Worm (Caenorhabditis elegans) whole organism, young adult: ENCODE measurements around the gene rap-2.

Source experiments
- B0019.2 ChIP-seq: fragments of 200-800 bp; sonication (Bioruptor generic); conservative IDR thresholded peaks from 2 replicates; pipeline ENCODE4 v1.3.6; 2022; ENCODE audit warnings: missing genetic modification reagents, missing genetic modification characterization, missing compliant biosample characterization
- B0035.1 ChIP-seq: sonication (generic microtip); optimal IDR thresholded peaks from 2 replicates; lab custom pipeline; 2016; ENCODE audit warnings: missing genetic modification characterization, mild to moderate bottlenecking, missing compliant biosample characterization, missing genotype, missing genetic modification reagents
- B0336.3 ChIP-seq: fragments of 200-800 bp; sonication (Bioruptor generic); IDR thresholded peaks from 2 replicates; pipeline ENCODE4 v1.3.6; 2022; ENCODE audit warnings: missing genetic modification characterization, missing compliant biosample characterization
- F37B4.10 ChIP-seq: fragments of 200-800 bp; sonication (Bioruptor generic); IDR thresholded peaks from 2 replicates; pipeline ENCODE4 v1.3.6; 2022; ENCODE audit warnings: missing genetic modification characterization, missing compliant biosample characterization
- K12H6.12 ChIP-seq: fragments of 200-800 bp; sonication (Bioruptor generic); optimal IDR thresholded peaks from 2 replicates; lab custom pipeline; 2018; ENCODE audit warnings: mild to moderate bottlenecking, missing genetic modification characterization, missing compliant biosample characterization
- T07F8.4 ChIP-seq: sonication (generic microtip); optimal IDR thresholded peaks from 2 replicates; lab custom pipeline; 2016; ENCODE audit warnings: mild to moderate bottlenecking, missing genetic modification characterization, moderate library complexity, missing compliant biosample characterization
- T26A5.8 ChIP-seq: sonication (generic microtip); optimal IDR thresholded peaks from 2 replicates; lab custom pipeline; 2016; ENCODE audit warnings: missing genetic modification characterization, missing compliant biosample characterization
- Y53F4B.3 ChIP-seq: fragments of 200-800 bp; sonication (Bioruptor generic); IDR thresholded peaks from 2 replicates; pipeline ENCODE4 v1.3.6; 2022; ENCODE audit warnings: missing genetic modification reagents, missing genetic modification characterization, missing compliant biosample characterization
- Y95B8A.8 ChIP-seq: fragments of 200-800 bp; sonication (Bioruptor generic); IDR thresholded peaks from 2 replicates; pipeline ENCODE4 v1.3.6; 2022; ENCODE audit warnings: missing genetic modification reagents, missing genetic modification characterization, missing compliant biosample characterization
- ZK185.1 ChIP-seq: sonication (generic microtip); optimal IDR thresholded peaks from 2 replicates; lab custom pipeline; 2016; ENCODE audit warnings: mild to moderate bottlenecking, missing genetic modification characterization, missing compliant biosample characterization; ENCODE audit not compliant: poor library complexity, severe bottlenecking
- attf-6 ChIP-seq: fragments of 200-800 bp; sonication (Bioruptor generic); IDR thresholded peaks from 2 replicates; pipeline ENCODE4 v1.3.6; 2022; ENCODE audit warnings: missing genetic modification reagents, missing genetic modification characterization, missing compliant biosample characterization
- ceh-27 ChIP-seq: fragments of 200-800 bp; sonication (Bioruptor generic); optimal IDR thresholded peaks from 2 replicates; lab custom pipeline; 2018; ENCODE audit warnings: mild to moderate bottlenecking, missing genetic modification characterization, moderate library complexity, missing compliant biosample characterization
- ceh-58 ChIP-seq: fragments of 200-800 bp; sonication (Bioruptor generic); IDR thresholded peaks from 2 replicates; pipeline ENCODE4 v1.3.6; 2022; ENCODE audit warnings: missing genetic modification characterization, missing compliant biosample characterization
- ceh-79 ChIP-seq: sonication (generic microtip); optimal IDR thresholded peaks from 2 replicates; lab custom pipeline; 2017; ENCODE audit warnings: mild to moderate bottlenecking, missing genetic modification characterization, missing compliant biosample characterization
- chd-7 ChIP-seq: sonication (generic microtip); optimal IDR thresholded peaks from 2 replicates; lab custom pipeline; 2016; ENCODE audit warnings: mild to moderate bottlenecking, missing genetic modification characterization, moderate library complexity, missing compliant biosample characterization
- egl-44 ChIP-seq: fragments of 200-800 bp; sonication (Bioruptor generic); IDR thresholded peaks from 2 replicates; pipeline ENCODE4 v1.3.6; 2022; ENCODE audit warnings: missing genetic modification reagents, missing genetic modification characterization, missing compliant biosample characterization
- hlh-26 ChIP-seq: fragments of 200-800 bp; sonication (Bioruptor generic); conservative IDR thresholded peaks from 2 replicates; pipeline ENCODE4 v1.3.6; 2022; ENCODE audit warnings: missing genetic modification reagents, missing genetic modification characterization, missing compliant biosample characterization
- hmg-1.2 ChIP-seq: fragments of 200-800 bp; sonication (Bioruptor generic); IDR thresholded peaks from 2 replicates; pipeline ENCODE4 v1.3.6; 2022; ENCODE audit warnings: missing genetic modification reagents, missing genetic modification characterization, missing compliant biosample characterization
- hsf-1 ChIP-seq: fragments of 200-800 bp; sonication (Bioruptor generic); IDR thresholded peaks from 2 replicates; pipeline ENCODE4 v1.3.6; 2022; ENCODE audit warnings: missing genetic modification reagents, missing genetic modification characterization, missing compliant biosample characterization
- let-526 ChIP-seq: fragments of 200-800 bp; sonication (Bioruptor generic); IDR thresholded peaks from 2 replicates; pipeline ENCODE4 v1.3.6; 2022; ENCODE audit warnings: missing genetic modification reagents, missing genetic modification characterization, missing compliant biosample characterization
- let-607 ChIP-seq, 2 experiments: fragments of 200-800 bp in 1 of 2; sonication (Bioruptor generic) in 1 of 2; sonication (generic microtip) in 1 of 2; optimal IDR thresholded peaks; 2 replicates each; lab custom pipeline; 2016 to 2018; ENCODE audit warnings: mild to moderate bottlenecking in 2 of 2, missing compliant biosample characterization in 2 of 2, missing genetic modification characterization in 2 of 2, moderate library complexity in 2 of 2, missing genotype in 1 of 2
- lin-26 ChIP-seq: fragments of 200-800 bp; sonication (Bioruptor generic); IDR thresholded peaks from 2 replicates; pipeline ENCODE4 v1.3.6; 2022; ENCODE audit warnings: missing genetic modification reagents, missing genetic modification characterization, missing compliant biosample characterization
- lin-54 ChIP-seq: fragments of 200-800 bp; sonication (Bioruptor generic); optimal IDR thresholded peaks from 2 replicates; lab custom pipeline; 2018; ENCODE audit warnings: mild to moderate bottlenecking, missing genetic modification characterization, missing compliant biosample characterization
- lir-1 ChIP-seq: fragments of 200-800 bp; sonication (Bioruptor generic); conservative IDR thresholded peaks from 2 replicates; pipeline ENCODE4 v1.3.6; 2022; ENCODE audit warnings: missing genetic modification reagents, missing genetic modification characterization, missing compliant biosample characterization
- madf-6 ChIP-seq: fragments of 200-800 bp; sonication (Bioruptor generic); IDR thresholded peaks from 2 replicates; pipeline ENCODE4 v1.3.6; 2022; ENCODE audit warnings: missing genetic modification reagents, missing genetic modification characterization, missing compliant biosample characterization
- madf-8 ChIP-seq: fragments of 200-800 bp; sonication (Bioruptor generic); conservative IDR thresholded peaks from 2 replicates; pipeline ENCODE4 v1.3.6; 2022; ENCODE audit warnings: missing genetic modification reagents, missing genetic modification characterization, missing compliant biosample characterization
- mes-4 ChIP-seq: sonication (generic microtip); optimal IDR thresholded peaks from 2 replicates; lab custom pipeline; 2016; ENCODE audit warnings: missing genotype, missing genetic modification characterization, missing compliant biosample characterization
- nfya-1 ChIP-seq: sonication (generic microtip); optimal IDR thresholded peaks from 2 replicates; lab custom pipeline; 2017; ENCODE audit warnings: antibody characterized with exemption, missing compliant biosample characterization, missing genetic modification characterization, borderline replicate concordance; ENCODE audit not compliant: insufficient read depth
- nfyb-1 ChIP-seq: fragments of 200-800 bp; sonication (Bioruptor generic); IDR thresholded peaks from 2 replicates; pipeline ENCODE4 v1.3.6; 2022; ENCODE audit warnings: missing genetic modification reagents, missing genetic modification characterization, missing compliant biosample characterization
- nhr-27 ChIP-seq: fragments of 200-800 bp; sonication (Bioruptor generic); optimal IDR thresholded peaks from 2 replicates; lab custom pipeline; 2018; ENCODE audit warnings: mild to moderate bottlenecking, missing genetic modification characterization, moderate library complexity, missing compliant biosample characterization
- pbrm-1 ChIP-seq: fragments of 200-800 bp; sonication (Bioruptor generic); IDR thresholded peaks from 2 replicates; pipeline ENCODE4 v1.3.6; 2022; ENCODE audit warnings: missing genetic modification reagents, missing genetic modification characterization, missing compliant biosample characterization
- rec-8 ChIP-seq, 2 experiments: sonication (generic microtip); optimal IDR thresholded peaks; 2 replicates each; lab custom pipeline; 2016; ENCODE audit warnings: mild to moderate bottlenecking in 2 of 2, missing genetic modification characterization in 2 of 2, missing genetic modification reagents in 2 of 2, missing genotype in 2 of 2, missing biosample characterization in 1 of 2, missing compliant biosample characterization in 1 of 2, moderate library complexity in 1 of 2
- repo-1 ChIP-seq: sonication (generic microtip); optimal IDR thresholded peaks from 2 replicates; lab custom pipeline; 2017; ENCODE audit warnings: mild to moderate bottlenecking, missing genetic modification characterization, missing compliant biosample characterization
- sea-2 ChIP-seq: fragments of 200-800 bp; sonication (Bioruptor generic); IDR thresholded peaks from 2 replicates; pipeline ENCODE4 v1.3.6; 2022; ENCODE audit warnings: missing genetic modification characterization, missing compliant biosample characterization
- snpc-1.1 ChIP-seq: sonication (generic microtip); optimal IDR thresholded peaks from 2 replicates; lab custom pipeline; 2017; ENCODE audit warnings: missing genetic modification characterization, mild to moderate bottlenecking, missing compliant biosample characterization, antibody characterized with exemption, moderate library complexity, missing genotype, missing genetic modification reagents; ENCODE audit not compliant: insufficient read depth
- snpc-3.4 ChIP-seq: sonication (generic microtip); optimal IDR thresholded peaks from 2 replicates; lab custom pipeline; 2017; ENCODE audit warnings: missing genetic modification characterization, mild to moderate bottlenecking, missing compliant biosample characterization, antibody characterized with exemption, moderate library complexity, missing genotype, missing genetic modification reagents
- snpc-4 ChIP-seq, 5 experiments: fragments of 150-350 bp in 1 of 5; sonication (generic microtip) in 4 of 5; optimal IDR thresholded peaks; 2 replicates each; lab custom pipeline; 2014 to 2018; ENCODE audit warnings: missing genetic modification characterization in 5 of 5, missing biosample characterization in 3 of 5, antibody characterized with exemption in 2 of 5, mild to moderate bottlenecking in 2 of 5, missing compliant biosample characterization in 2 of 5, missing genotype in 2 of 5, moderate library complexity in 2 of 5, missing genetic modification reagents in 1 of 5
- tbp1 ChIP-seq: fragments of 200-800 bp; sonication (Bioruptor generic); optimal IDR thresholded peaks from 2 replicates; lab custom pipeline; 2018; ENCODE audit warnings: mild to moderate bottlenecking, missing genetic modification characterization, missing compliant biosample characterization
- tbx-9 ChIP-seq: sonication (generic microtip); optimal IDR thresholded peaks from 2 replicates; lab custom pipeline; 2016; ENCODE audit warnings: borderline replicate concordance, missing genetic modification characterization, inconsistent platforms, missing compliant biosample characterization
- unc-62 ChIP-seq: fragments of 150-350 bp; optimal IDR thresholded peaks from 2 replicates; lab custom pipeline; 2014; ENCODE audit warnings: missing biosample characterization, missing genetic modification reagents, missing genetic modification characterization
- ztf-3 ChIP-seq: fragments of 200-800 bp; sonication (Bioruptor generic); optimal IDR thresholded peaks from 2 replicates; lab custom pipeline; 2018; ENCODE audit warnings: mild to moderate bottlenecking, missing genetic modification characterization, missing compliant biosample characterization

The rap-2 gene

DNA sequence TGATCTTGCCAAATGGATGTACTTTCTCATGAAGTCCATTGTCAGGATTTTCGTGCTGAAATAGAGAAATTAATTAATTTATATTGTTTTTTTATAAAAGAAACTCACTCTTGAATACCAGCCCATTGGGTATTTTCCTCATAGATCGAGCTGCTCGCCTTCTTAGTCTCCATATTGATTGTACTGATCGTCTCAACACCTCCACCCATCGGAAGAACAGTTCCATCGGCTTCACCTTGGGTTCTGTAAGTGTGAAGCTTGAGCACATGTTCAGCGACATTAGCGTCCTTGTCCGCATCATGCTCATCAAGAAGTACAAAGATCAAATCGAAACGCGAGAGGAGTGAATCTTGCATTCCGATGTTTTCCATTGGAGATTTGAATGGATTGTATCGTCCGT is 6.2 kb downstream of the rap-2 start:
- TF ChIP-seq F37B4.10 (no peak), lir-1 (GFP tag; lab: Robert Waterston, UW) (no peak), hsf-1 (no peak), T26A5.8 (tag; lab: Kevin White, UChicago) (no peak), rec-8 (tag; optimal IDR thresholded peaks at IDR 0.05; lab: Kevin White, UChicago) (no peak), unc-62 (GFP tag; lab: Kevin White, UChicago) (no peak), hlh-26 (no peak), Y53F4B.3 (GFP tag; lab: Robert Waterston, UW) (no peak), nfya-1 (tag; lab: Kevin White, UChicago) (no peak), nfyb-1 (GFP tag; lab: Robert Waterston, UW) (no peak), tbp1 (GFP tag; lab: Kevin White, UChicago) (no peak), let-607 (tag; optimal IDR thresholded peaks at IDR 0.05; lab: Kevin White, UChicago) (no peak), Y95B8A.8 (GFP tag; lab: Robert Waterston, UW) (no peak), B0035.1 (no peak), ceh-58 (GFP tag; lab: Robert Waterston, UW) (no peak), hmg-1.2 (no peak), ztf-3 (GFP tag; lab: Kevin White, UChicago) (no peak)

DNA sequence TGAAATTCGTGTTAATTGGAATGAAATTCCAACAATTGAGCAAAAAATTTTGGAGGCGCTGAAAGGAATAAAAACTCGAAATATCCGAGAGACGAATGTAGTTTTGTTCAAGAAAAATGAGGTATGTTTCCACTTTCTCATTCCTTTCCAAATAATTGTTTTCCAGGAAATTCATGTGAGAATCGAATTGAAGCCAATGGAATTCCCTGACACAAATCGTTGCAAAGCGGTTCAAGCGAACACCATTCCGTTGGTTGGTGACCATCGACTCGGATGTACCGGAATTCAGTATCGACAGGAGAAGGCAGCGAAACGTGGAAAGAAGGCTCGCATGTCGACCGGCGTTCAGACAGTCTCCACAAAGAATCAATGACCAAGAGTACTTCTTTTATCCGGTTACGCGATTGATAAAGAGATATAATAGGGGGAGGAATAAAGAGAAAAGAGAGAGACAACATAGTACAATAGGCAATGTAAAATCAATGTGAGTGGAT is 7.5 kb downstream of the rap-2 start:
- peak; percentile 25 for TF ChIP-seq chd-7 (tag; lab: Kevin White, UChicago)
- no peak for TF ChIP-seq B0019.2 (GFP tag; lab: Robert Waterston, UW)
- peak; percentile 61 for TF ChIP-seq B0336.3 (GFP tag; lab: Robert Waterston, UW)
- TF ChIP-seq lin-26 (GFP tag; lab: Robert Waterston, UW) = peak; percentile 76
- TF ChIP-seq madf-6 (GFP tag; lab: Robert Waterston, UW) = peak; percentile 59
- 0 out of 2 replicates have a peak, but pooled peaks have one; percentile 53 for TF ChIP-seq hsf-1
- TF ChIP-seq egl-44 = no peak
- TF ChIP-seq lin-54 (GFP tag; lab: Kevin White, UChicago) = peak; percentile 12

DNA sequence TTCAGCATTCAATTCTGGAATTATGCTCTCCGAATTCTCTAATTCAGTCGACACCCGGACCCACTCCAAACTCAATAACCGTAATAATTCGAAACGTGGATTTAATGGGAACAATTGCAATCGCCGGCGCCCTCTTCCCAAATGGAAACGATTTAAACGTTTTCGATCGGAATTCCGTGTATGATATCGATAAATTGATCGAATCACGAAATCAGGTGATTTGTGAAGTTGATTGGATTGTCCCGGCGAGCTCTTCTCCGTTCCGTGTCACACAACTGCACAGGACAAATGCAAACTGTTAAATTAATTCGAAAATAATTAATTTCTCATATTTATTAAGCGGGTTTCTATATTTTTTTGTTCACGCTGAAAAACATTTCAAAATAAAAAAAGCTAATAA is 8.0 kb downstream of the rap-2 start, which contains the start of gene C25D7.16:
C25D7.16 (plus strand) TSS at position 301 of the 400 bp plus-strand sequence.
- TF ChIP-seq let-526 = no peak
- peak; percentile 7; the same call in 1 of the 2 replicates for TF ChIP-seq madf-6 (GFP tag; lab: Robert Waterston, UW)
- no peak for TF ChIP-seq pbrm-1
- no peak for TF ChIP-seq K12H6.12 (tag; lab: Kevin White, UChicago)

DNA sequence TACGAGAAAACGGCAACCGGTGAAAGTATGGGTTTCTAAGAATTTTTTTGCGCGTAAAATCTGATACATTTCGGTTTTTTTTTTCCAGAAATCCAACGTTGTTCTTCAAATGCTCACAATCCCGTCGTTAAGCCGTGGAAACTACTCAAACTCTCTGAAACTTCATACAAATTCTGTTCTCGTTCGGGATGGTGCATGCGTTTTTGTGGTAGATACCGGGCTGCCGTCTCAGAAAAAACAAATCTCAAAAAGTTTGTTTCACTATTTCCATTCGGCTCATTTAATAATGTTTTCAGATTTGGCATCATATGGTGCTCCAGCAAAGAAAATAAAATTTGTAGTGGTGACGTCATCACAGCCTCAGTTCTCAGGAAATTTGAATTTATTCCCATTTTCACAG is 9.2 kb downstream of the rap-2 start:
- TF ChIP-seq ztf-3 (GFP tag; lab: Kevin White, UChicago) (no peak), nhr-27 (tag; lab: Kevin White, UChicago) (no peak), T07F8.4 (no peak), attf-6 (no peak), T26A5.8 (tag; lab: Kevin White, UChicago) (no peak), ZK185.1 (tag; lab: Kevin White, UChicago) (no peak), madf-8 (no peak), ceh-27 (no peak), tbx-9 (tag; lab: Kevin White, UChicago) (no peak), lir-1 (GFP tag; lab: Robert Waterston, UW) (no peak), chd-7 (tag; lab: Kevin White, UChicago) (no peak), sea-2 (no peak), mes-4 (tag; lab: Kevin White, UChicago) (no peak), snpc-1.1 (tag; lab: Kevin White, UChicago) (no peak), ceh-79 (no peak), snpc-3.4 (tag; lab: Kevin White, UChicago) (no peak), repo-1 (tag; lab: Kevin White, UChicago) (no peak), snpc-4 (GFP tag; optimal IDR thresholded peaks at IDR 0.05; lab: Kevin White, UChicago) (no peak), snpc-4 (tag; optimal IDR thresholded peaks at IDR 0.05; lab: Kevin White, UChicago) (no peak)
